Fruit fly (Drosophila melanogaster) whole organism, embryonic: ENCODE data around the gene CG5096.

ENCODE experiments used
- Blimp-1 ChIP-seq: fragments of 200-800 bp; sonication (Bioruptor generic); optimal IDR thresholded peaks from 3 replicates; lab custom pipeline; 2018; ENCODE audit warnings: missing biosample characterization, missing genetic modification characterization, mild to moderate bottlenecking, moderate library complexity, missing genetic modification reagents
- Bteb2 ChIP-seq: fragments of 200-800 bp; sonication (Bioruptor generic); optimal IDR thresholded peaks from 2 replicates; lab custom pipeline; 2016; ENCODE audit warnings: missing biosample characterization, missing genetic modification characterization
- CG10267 ChIP-seq: fragments of 200-800 bp; sonication (Bioruptor generic); optimal IDR thresholded peaks from 2 replicates; lab custom pipeline; 2018; ENCODE audit warnings: missing biosample characterization, mild to moderate bottlenecking, missing genetic modification characterization, moderate library complexity
- CG10654 ChIP-seq: fragments of 200-800 bp; sonication (Bioruptor generic); optimal IDR thresholded peaks from 2 replicates; lab custom pipeline; 2016; ENCODE audit warnings: missing biosample characterization, missing genetic modification characterization
- CG11456 ChIP-seq: fragments of 200-800 bp; sonication (Bioruptor generic); IDR thresholded peaks from 3 replicates; pipeline ENCODE4 v1.3.6; 2022; ENCODE audit warnings: missing biosample characterization, missing genetic modification characterization
- CG11696 ChIP-seq: fragments of 200-800 bp; sonication (Bioruptor generic); IDR thresholded peaks from 2 replicates; pipeline ENCODE4 v1.3.6; 2022; ENCODE audit warnings: missing biosample characterization, missing genetic modification characterization
- CG12659 ChIP-seq: fragments of 200-800 bp; sonication (Bioruptor generic); optimal IDR thresholded peaks from 3 replicates; lab custom pipeline; 2017; ENCODE audit warnings: mild to moderate bottlenecking, missing biosample characterization, missing genetic modification reagents, missing genetic modification characterization
- CG13775 ChIP-seq: fragments of 200-800 bp; sonication (Bioruptor generic); optimal IDR thresholded peaks from 3 replicates; lab custom pipeline; 2017; ENCODE audit warnings: missing biosample characterization, mild to moderate bottlenecking, missing genetic modification characterization
- CG14667 ChIP-seq: fragments of 200-800 bp; sonication (Bioruptor generic); IDR thresholded peaks from 2 replicates; pipeline ENCODE4 v1.3.6; 2022; ENCODE audit warnings: missing biosample characterization, missing genetic modification characterization
- CG14860 ChIP-seq: fragments of 200-800 bp; sonication (Bioruptor generic); IDR thresholded peaks from 3 replicates; pipeline ENCODE4 v1.3.6; 2022; ENCODE audit warnings: missing biosample characterization, missing genetic modification characterization; ENCODE audit not compliant: partially characterized antibody
- CG15479 ChIP-seq: fragments of 200-800 bp; sonication (Bioruptor generic); optimal IDR thresholded peaks from 3 replicates; lab custom pipeline; 2019; ENCODE audit warnings: missing biosample characterization, mild to moderate bottlenecking, missing genetic modification characterization, moderate library complexity
- CG15696 ChIP-seq: fragments of 200-800 bp; sonication (Bioruptor generic); optimal IDR thresholded peaks from 2 replicates; lab custom pipeline; 2019; ENCODE audit warnings: missing biosample characterization, mild to moderate bottlenecking, missing genetic modification characterization, moderate library complexity
- CG1603 ChIP-seq: fragments of 200-800 bp; sonication (Bioruptor generic); optimal IDR thresholded peaks from 2 replicates; lab custom pipeline; 2019; ENCODE audit warnings: missing biosample characterization, mild to moderate bottlenecking, missing genetic modification characterization, moderate library complexity
- CG17361 ChIP-seq: fragments of 200-800 bp; sonication (Bioruptor generic); IDR thresholded peaks from 3 replicates; pipeline ENCODE4 v1.3.6; 2022; ENCODE audit warnings: missing biosample characterization, missing genetic modification characterization
- CG31224 ChIP-seq: fragments of 200-800 bp; sonication (Bioruptor generic); IDR thresholded peaks from 2 replicates; pipeline ENCODE4 v1.3.6; 2022; ENCODE audit warnings: missing biosample characterization, missing genetic modification characterization
- CG6765 ChIP-seq: fragments of 200-800 bp; sonication (Bioruptor generic); optimal IDR thresholded peaks from 3 replicates; lab custom pipeline; 2017; ENCODE audit warnings: missing biosample characterization, mild to moderate bottlenecking, missing genetic modification characterization
- CG7271 ChIP-seq: fragments of 200-800 bp; sonication (Bioruptor generic); optimal IDR thresholded peaks from 2 replicates; lab custom pipeline; 2018; ENCODE audit warnings: missing biosample characterization, mild to moderate bottlenecking, missing genetic modification characterization, moderate library complexity
- CG7745 ChIP-seq: fragments of 200-800 bp; sonication (Bioruptor generic); optimal IDR thresholded peaks from 2 replicates; lab custom pipeline; 2018; ENCODE audit warnings: missing biosample characterization, mild to moderate bottlenecking, missing genetic modification characterization, moderate library complexity
- CG7786 ChIP-seq: fragments of 200-800 bp; sonication (Bioruptor generic); optimal IDR thresholded peaks from 2 replicates; lab custom pipeline; 2016; ENCODE audit warnings: missing biosample characterization, missing genetic modification characterization
- CG8089 ChIP-seq: fragments of 200-800 bp; sonication (Bioruptor generic); optimal IDR thresholded peaks from 3 replicates; lab custom pipeline; 2016; ENCODE audit warnings: missing biosample characterization, missing genetic modification characterization
- Camta ChIP-seq: fragments of 200-800 bp; sonication (Bioruptor generic); optimal IDR thresholded peaks from 2 replicates; lab custom pipeline; 2016; ENCODE audit warnings: missing biosample characterization, missing genetic modification characterization
- D ChIP-seq, 2 experiments: fragments of 200-800 bp in 1 of 2; fragments of >200 bp in 1 of 2; sonication (Bioruptor generic) in 1 of 2; optimal IDR thresholded peaks; 2 replicates in 1 of 2; 3 replicates in 1 of 2; lab custom pipeline; 2017; ENCODE audit warnings: mild to moderate bottlenecking in 1 of 2, missing biosample characterization in 1 of 2, missing genetic modification characterization in 1 of 2, missing genetic modification reagents in 1 of 2
- Dip2 ChIP-seq: fragments of 200-800 bp; sonication (Bioruptor generic); IDR thresholded peaks from 2 replicates; pipeline ENCODE4 v1.3.6; 2022; ENCODE audit warnings: missing biosample characterization, missing genetic modification characterization
- Doc2 ChIP-seq: fragments of 200-800 bp; sonication (Bioruptor generic); IDR thresholded peaks from 2 replicates; pipeline ENCODE4 v1.3.6; 2022; ENCODE audit warnings: missing biosample characterization, missing genetic modification characterization
- E2f1 ChIP-seq: fragments of 200-800 bp; sonication (Bioruptor generic); IDR thresholded peaks from 2 replicates; pipeline ENCODE4 v1.3.6; 2022; ENCODE audit warnings: missing biosample characterization, missing genetic modification characterization
- HmgZ ChIP-seq: fragments of 200-800 bp; sonication (Bioruptor generic); optimal IDR thresholded peaks from 2 replicates; lab custom pipeline; 2018; ENCODE audit warnings: missing biosample characterization, mild to moderate bottlenecking, missing genetic modification characterization
- MESR4 ChIP-seq: fragments of 200-800 bp; sonication (Bioruptor generic); optimal IDR thresholded peaks from 2 replicates; lab custom pipeline; 2018; ENCODE audit warnings: missing biosample characterization, mild to moderate bottlenecking, missing genetic modification characterization, moderate library complexity
- NC2α ChIP-seq: fragments of 200-800 bp; sonication (Bioruptor generic); optimal IDR thresholded peaks from 2 replicates; lab custom pipeline; 2016; ENCODE audit warnings: missing biosample characterization, missing genetic modification characterization
- NFAT ChIP-seq: fragments of 200-800 bp; sonication (Bioruptor generic); IDR thresholded peaks from 2 replicates; pipeline ENCODE4 v1.3.6; 2022; ENCODE audit warnings: missing biosample characterization, missing genetic modification characterization
- Tbp ChIP-seq: fragments of >200 bp; optimal IDR thresholded peaks from 2 replicates; lab custom pipeline; 2018; ENCODE audit warnings: missing biosample characterization, missing genetic modification characterization
- al ChIP-seq: fragments of 200-800 bp; sonication (Bioruptor generic); IDR thresholded peaks from 2 replicates; pipeline ENCODE4 v1.3.6; 2022; ENCODE audit warnings: missing biosample characterization, missing genetic modification characterization
- amos ChIP-seq: fragments of 200-800 bp; sonication (Bioruptor generic); IDR thresholded peaks from 2 replicates; pipeline ENCODE4 v1.3.6; 2022; ENCODE audit warnings: missing biosample characterization, missing genetic modification characterization; ENCODE audit not compliant: partially characterized antibody
- ash1 ChIP-seq: fragments of 200-800 bp; sonication (Bioruptor generic); optimal IDR thresholded peaks from 2 replicates; lab custom pipeline; 2018; ENCODE audit warnings: missing biosample characterization, mild to moderate bottlenecking, missing genetic modification characterization
- chinmo ChIP-seq: fragments of 200-800 bp; sonication (Bioruptor generic); IDR thresholded peaks from 4 replicates; pipeline ENCODE4 v1.3.6; 2022; ENCODE audit warnings: missing biosample characterization, missing genetic modification characterization; ENCODE audit not compliant: partially characterized antibody
- croc ChIP-seq: fragments of 200-800 bp; sonication (Bioruptor generic); conservative IDR thresholded peaks from 3 replicates; pipeline ENCODE4 v1.3.6; 2022; ENCODE audit warnings: missing biosample characterization, missing genetic modification characterization
- disco-r ChIP-seq: fragments of 200-800 bp; sonication (Bioruptor generic); optimal IDR thresholded peaks from 2 replicates; lab custom pipeline; 2016; ENCODE audit warnings: missing biosample characterization, missing genetic modification characterization
- dmrt11E ChIP-seq: fragments of 200-800 bp; sonication (Bioruptor generic); optimal IDR thresholded peaks from 3 replicates; lab custom pipeline; 2018; ENCODE audit warnings: missing biosample characterization, mild to moderate bottlenecking, missing genetic modification characterization, moderate library complexity
- gce ChIP-seq: fragments of 200-800 bp; sonication (Bioruptor generic); IDR thresholded peaks from 3 replicates; pipeline ENCODE4 v1.3.6; 2022; ENCODE audit warnings: missing biosample characterization, missing genetic modification characterization
- ham ChIP-seq: fragments of 200-800 bp; sonication (Bioruptor generic); IDR thresholded peaks from 2 replicates; pipeline ENCODE4 v1.3.6; 2022; ENCODE audit warnings: missing biosample characterization, missing genetic modification characterization
- jing ChIP-seq: fragments of 200-800 bp; sonication (Bioruptor generic); optimal IDR thresholded peaks from 2 replicates; lab custom pipeline; 2018; ENCODE audit warnings: missing biosample characterization, mild to moderate bottlenecking, missing genetic modification characterization
- knrl ChIP-seq: fragments of 200-800 bp; sonication (Bioruptor generic); IDR thresholded peaks from 3 replicates; pipeline ENCODE4 v1.3.6; 2022; ENCODE audit warnings: missing biosample characterization, missing genetic modification characterization; ENCODE audit not compliant: partially characterized antibody
- mirr ChIP-seq: fragments of 200-800 bp; sonication (Bioruptor generic); optimal IDR thresholded peaks from 3 replicates; lab custom pipeline; 2018; ENCODE audit warnings: missing biosample characterization, mild to moderate bottlenecking, missing genetic modification characterization
- p53 ChIP-seq: fragments of 200-800 bp; sonication (Bioruptor generic); optimal IDR thresholded peaks from 2 replicates; lab custom pipeline; 2016; ENCODE audit warnings: missing biosample characterization, missing genetic modification characterization
- pzg ChIP-seq: fragments of 200-800 bp; sonication (Bioruptor generic); optimal IDR thresholded peaks from 3 replicates; lab custom pipeline; 2018; ENCODE audit warnings: missing biosample characterization, mild to moderate bottlenecking, missing genetic modification characterization, moderate library complexity
- ro ChIP-seq: fragments of 200-800 bp; sonication (Bioruptor generic); IDR thresholded peaks from 2 replicates; pipeline ENCODE4 v1.3.6; 2022; ENCODE audit warnings: missing biosample characterization, missing genetic modification characterization
- sens ChIP-seq: fragments of 200-800 bp; sonication (Bioruptor generic); peaks from one replicate; lab custom pipeline; 2016; ENCODE audit warnings: missing biosample characterization, missing genetic modification characterization
- so ChIP-seq: fragments of 200-800 bp; sonication (Bioruptor generic); IDR thresholded peaks from 3 replicates; pipeline ENCODE4 v1.3.6; 2022; ENCODE audit warnings: missing biosample characterization, missing genetic modification characterization
- unc-4 ChIP-seq: fragments of 200-800 bp; sonication (Bioruptor generic); IDR thresholded peaks from 2 replicates; pipeline ENCODE4 v1.3.6; 2022; ENCODE audit warnings: missing biosample characterization, missing genetic modification characterization; ENCODE audit not compliant: partially characterized antibody
- vvl ChIP-seq: fragments of 200-800 bp; sonication (Bioruptor generic); IDR thresholded peaks from 2 replicates; pipeline ENCODE4 v1.3.6; 2022; ENCODE audit warnings: missing biosample characterization, missing genetic modification characterization
- zfh2 ChIP-seq: fragments of 200-800 bp; sonication (Bioruptor generic); optimal IDR thresholded peaks from 2 replicates; lab custom pipeline; 2016; ENCODE audit warnings: missing biosample characterization, missing genetic modification characterization

CG5096 gene

dm6 chr2L:10334854-10335277 is 47.2 kb upstream of the CG5096 start (continued):
- no peak for TF ChIP-seq jing (GFP tag; lab: Kevin White, UChicago)
- no peak for TF ChIP-seq Dip2 (GFP tag; lab: Robert Waterston, UW)
- peak; percentile 72 for TF ChIP-seq CG15696
- peak; percentile 70; the same call in 1 of the 2 replicates for TF ChIP-seq NFAT (GFP tag; lab: Robert Waterston, UW)
- TF ChIP-seq al (GFP tag; lab: Robert Waterston, UW) = no peak
- no peak for TF ChIP-seq CG14667 (GFP tag; lab: Robert Waterston, UW)
- TF ChIP-seq CG11696 (GFP tag; lab: Robert Waterston, UW) = peak; percentile 97
- TF ChIP-seq Tbp (GFP tag; lab: Kevin White, UChicago) = no peak
- peak; percentile 92 for TF ChIP-seq D (optimal IDR thresholded peaks at IDR 0.05; lab: Kevin White, UChicago)
- TF ChIP-seq D (GFP tag; optimal IDR thresholded peaks at IDR 0.05; lab: Kevin White, UChicago) = peak; percentile 31
- no peak for TF ChIP-seq ro (GFP tag; lab: Robert Waterston, UW)
- no peak for TF ChIP-seq CG31224 (GFP tag; lab: Robert Waterston, UW)
- TF ChIP-seq E2f1 = no peak
- TF ChIP-seq CG17361 (GFP tag; lab: Robert Waterston, UW) = peak; percentile 50; the same call in 2 of the 3 replicates
- peak; percentile 47 for TF ChIP-seq zfh2 (GFP tag; lab: Kevin White, UChicago)
- TF ChIP-seq mirr (GFP tag; lab: Kevin White, UChicago) = peak; percentile 99
- TF ChIP-seq CG15479 (GFP tag; lab: Kevin White, UChicago) = peak; percentile 73
- no peak; the same call in 1 of the 2 replicates for TF ChIP-seq amos (GFP tag; lab: Robert Waterston, UW)
- TF ChIP-seq CG10654 = peak; percentile 14
- TF ChIP-seq Camta (GFP tag; lab: Kevin White, UChicago) = peak; percentile 36
- TF ChIP-seq unc-4 (GFP tag; lab: Robert Waterston, UW) = peak; percentile 67
- peak; percentile 30 for TF ChIP-seq CG7786 (GFP tag; lab: Kevin White, UChicago)
- peak; percentile 66 for TF ChIP-seq CG7745 (tag; lab: Kevin White, UChicago)
- no peak for TF ChIP-seq Blimp-1 (GFP tag; lab: Kevin White, UChicago)
- no peak; the same call in 1 of the 3 replicates for TF ChIP-seq so
- no peak for TF ChIP-seq gce (GFP tag; lab: Robert Waterston, UW)
- peak; percentile 91 for TF ChIP-seq sens (GFP tag; lab: Kevin White, UChicago)
- TF ChIP-seq HmgZ (tag; lab: Kevin White, UChicago) = peak; percentile 92
- TF ChIP-seq dmrt11E = peak; percentile 25
- no peak for TF ChIP-seq ham (GFP tag; lab: Robert Waterston, UW)
- TF ChIP-seq CG7271 = no peak
- peak; percentile 44 for TF ChIP-seq CG10267 (tag; lab: Kevin White, UChicago)
- peak; percentile 98 for TF ChIP-seq chinmo (GFP tag; lab: Robert Waterston, UW)
- peak; percentile 58 for TF ChIP-seq pzg (GFP tag; lab: Kevin White, UChicago)
- no peak for TF ChIP-seq Doc2 (GFP tag; lab: Robert Waterston, UW)
- TF ChIP-seq Bteb2 (GFP tag; lab: Kevin White, UChicago) = peak; percentile 36
- peak; percentile 77 for TF ChIP-seq CG12659 (GFP tag; lab: Kevin White, UChicago)
- TF ChIP-seq CG14860 = no peak
- TF ChIP-seq NC2α (GFP tag; lab: Kevin White, UChicago) = no peak
- TF ChIP-seq CG8089 (GFP tag; lab: Kevin White, UChicago) = peak; percentile 55
- TF ChIP-seq ash1 = peak; percentile 40
- no peak for TF ChIP-seq p53 (GFP tag; lab: Kevin White, UChicago)
- TF ChIP-seq knrl = peak; percentile 12; the same call in 1 of the 3 replicates
- peak; percentile 50 for TF ChIP-seq CG13775 (GFP tag; lab: Kevin White, UChicago)
- peak; percentile 70 for TF ChIP-seq MESR4 (GFP tag; lab: Kevin White, UChicago)
- no peak for TF ChIP-seq CG11456
- TF ChIP-seq disco-r (GFP tag; lab: Kevin White, UChicago) = peak; percentile 24
- TF ChIP-seq CG6765 = peak; percentile 77
- TF ChIP-seq croc = no peak
- peak; percentile 93 for TF ChIP-seq vvl (GFP tag; lab: Robert Waterston, UW)
- TF ChIP-seq CG1603 = peak; percentile 81
